Fruit fly (Drosophila melanogaster) whole organism, embryonic: ENCODE measurements around the gene dysc.

Source experiments
- CG10959 ChIP-seq: fragments of 200-800 bp; sonication (Bioruptor generic); IDR thresholded peaks from 2 replicates; pipeline ENCODE4 v1.3.6; 2022; ENCODE audit warnings: missing biosample characterization, missing genetic modification characterization
- CG11560 ChIP-seq: fragments of 200-800 bp; sonication (Bioruptor generic); IDR thresholded peaks from 3 replicates; pipeline ENCODE4 v1.3.6; 2022; ENCODE audit warnings: missing biosample characterization, missing genetic modification characterization
- CG11723 ChIP-seq: fragments of 200-800 bp; sonication (Bioruptor generic); optimal IDR thresholded peaks from 2 replicates; lab custom pipeline; 2017; ENCODE audit warnings: missing biosample characterization, mild to moderate bottlenecking, missing genetic modification characterization
- CG17568 ChIP-seq: fragments of 200-800 bp; sonication (Bioruptor generic); optimal IDR thresholded peaks from 2 replicates; lab custom pipeline; 2018; ENCODE audit warnings: missing biosample characterization, mild to moderate bottlenecking, missing genetic modification characterization, moderate library complexity
- CG17612 ChIP-seq: fragments of 200-800 bp; sonication (Bioruptor generic); IDR thresholded peaks from 2 replicates; pipeline ENCODE4 v1.3.6; 2022; ENCODE audit warnings: missing biosample characterization, missing genetic modification characterization
- CG2129 ChIP-seq: fragments of 200-800 bp; sonication (Bioruptor generic); IDR thresholded peaks from 2 replicates; pipeline ENCODE4 v1.3.6; 2022; ENCODE audit warnings: missing biosample characterization, missing genetic modification characterization; ENCODE audit not compliant: partially characterized antibody
- CG2199 ChIP-seq: fragments of 200-800 bp; sonication (Bioruptor generic); IDR thresholded peaks from 3 replicates; pipeline ENCODE4 v1.3.6; 2022; ENCODE audit warnings: missing biosample characterization, missing genetic modification characterization
- CG2678 ChIP-seq: fragments of 200-800 bp; sonication (Bioruptor generic); optimal IDR thresholded peaks from 3 replicates; lab custom pipeline; 2019; ENCODE audit warnings: missing biosample characterization, mild to moderate bottlenecking, missing genetic modification characterization, moderate library complexity
- CG3163 ChIP-seq: fragments of 200-800 bp; sonication (Bioruptor generic); optimal IDR thresholded peaks from 3 replicates; lab custom pipeline; 2016; ENCODE audit warnings: missing biosample characterization, missing genetic modification characterization
- CG34422 ChIP-seq: fragments of 200-800 bp; sonication (Bioruptor generic); IDR thresholded peaks from 3 replicates; pipeline ENCODE4 v1.3.6; 2022; ENCODE audit warnings: missing biosample characterization, missing genetic modification characterization
- CG42726 ChIP-seq: fragments of 200-800 bp; sonication (Bioruptor generic); IDR thresholded peaks from 2 replicates; pipeline ENCODE4 v1.3.6; 2022; ENCODE audit warnings: missing biosample characterization, missing genetic modification characterization; ENCODE audit not compliant: partially characterized antibody
- CG4328 ChIP-seq: fragments of 200-800 bp; sonication (Bioruptor generic); optimal IDR thresholded peaks from 3 replicates; lab custom pipeline; 2017; ENCODE audit warnings: missing biosample characterization, missing genetic modification reagents, missing genetic modification characterization
- CG7987 ChIP-seq: fragments of 200-800 bp; sonication (Bioruptor generic); optimal IDR thresholded peaks from 2 replicates; lab custom pipeline; 2018; ENCODE audit warnings: missing biosample characterization, mild to moderate bottlenecking, missing genetic modification characterization, moderate library complexity
- CG9437 ChIP-seq: fragments of 200-800 bp; sonication (Bioruptor generic); optimal IDR thresholded peaks from 2 replicates; lab custom pipeline; 2018; ENCODE audit warnings: missing biosample characterization, mild to moderate bottlenecking, missing genetic modification characterization
- CG9609 ChIP-seq: fragments of 200-800 bp; sonication (Bioruptor generic); optimal IDR thresholded peaks from 3 replicates; lab custom pipeline; 2016; ENCODE audit warnings: missing biosample characterization, missing genetic modification characterization
- CG9932 ChIP-seq: fragments of 200-800 bp; sonication (Bioruptor generic); IDR thresholded peaks from 2 replicates; pipeline ENCODE4 v1.3.6; 2022; ENCODE audit warnings: missing biosample characterization, missing genetic modification characterization
- ERR ChIP-seq: fragments of 200-800 bp; sonication (Bioruptor generic); optimal IDR thresholded peaks from 2 replicates; lab custom pipeline; 2016; ENCODE audit warnings: missing biosample characterization, missing genetic modification characterization
- Gsc ChIP-seq: fragments of 200-800 bp; sonication (Bioruptor generic); IDR thresholded peaks from 2 replicates; pipeline ENCODE4 v1.3.6; 2022; ENCODE audit warnings: missing biosample characterization, missing genetic modification characterization
- HLH3B ChIP-seq: fragments of 200-800 bp; sonication (Bioruptor generic); IDR thresholded peaks from 2 replicates; pipeline ENCODE4 v1.3.6; 2022; ENCODE audit warnings: missing biosample characterization, missing genetic modification characterization
- HmgD ChIP-seq: fragments of 200-800 bp; sonication (Bioruptor generic); optimal IDR thresholded peaks from 3 replicates; lab custom pipeline; 2016; ENCODE audit warnings: missing biosample characterization, missing genetic modification characterization
- Hmx ChIP-seq: fragments of 200-800 bp; sonication (Bioruptor generic); optimal IDR thresholded peaks from 2 replicates; lab custom pipeline; 2016; ENCODE audit warnings: missing biosample characterization, missing genetic modification characterization
- NFAT ChIP-seq: fragments of 200-800 bp; sonication (Bioruptor generic); IDR thresholded peaks from 2 replicates; pipeline ENCODE4 v1.3.6; 2022; ENCODE audit warnings: missing biosample characterization, missing genetic modification characterization
- Opbp ChIP-seq: fragments of 200-800 bp; sonication (Bioruptor generic); IDR thresholded peaks from 3 replicates; pipeline ENCODE4 v1.3.6; 2022; ENCODE audit warnings: missing biosample characterization, missing genetic modification characterization; ENCODE audit not compliant: partially characterized antibody
- Optix ChIP-seq: fragments of 200-800 bp; sonication (Bioruptor generic); IDR thresholded peaks from 3 replicates; pipeline ENCODE4 v1.3.6; 2022; ENCODE audit warnings: missing biosample characterization, missing genetic modification characterization
- Scr ChIP-seq: fragments of 200-800 bp; sonication (Bioruptor generic); IDR thresholded peaks from 2 replicates; pipeline ENCODE4 v1.3.6; 2022; ENCODE audit warnings: missing biosample characterization, missing genetic modification characterization; ENCODE audit not compliant: partially characterized antibody
- Sox102F ChIP-seq: fragments of 200-800 bp; sonication (Bioruptor generic); optimal IDR thresholded peaks from 2 replicates; lab custom pipeline; 2018; ENCODE audit warnings: missing biosample characterization, mild to moderate bottlenecking, missing genetic modification characterization, moderate library complexity
- Spps ChIP-seq: fragments of 200-800 bp; sonication (Bioruptor generic); optimal IDR thresholded peaks from 2 replicates; lab custom pipeline; 2018; ENCODE audit warnings: missing biosample characterization, mild to moderate bottlenecking, missing genetic modification characterization
- Trl ChIP-seq, 3 experiments: fragments of >200 bp in 2 of 3; fragments of 200-800 bp in 1 of 3; sonication (Bioruptor generic) in 1 of 3; optimal IDR thresholded peaks; 2 replicates in 1 of 3; 3 replicates in 2 of 3; lab custom pipeline; 2016 to 2017; ENCODE audit warnings: missing biosample characterization in 1 of 3, missing genetic modification characterization in 1 of 3
- bbx ChIP-seq: fragments of 200-800 bp; sonication (Bioruptor generic); IDR thresholded peaks from 2 replicates; pipeline ENCODE4 v1.3.6; 2022; ENCODE audit warnings: missing biosample characterization, missing genetic modification characterization; ENCODE audit not compliant: partially characterized antibody
- br ChIP-seq: fragments of >200 bp; optimal IDR thresholded peaks from 2 replicates; lab custom pipeline; 2017
- cato ChIP-seq: fragments of 200-800 bp; sonication (Bioruptor generic); optimal IDR thresholded peaks from 2 replicates; lab custom pipeline; 2016; ENCODE audit warnings: missing biosample characterization, missing genetic modification characterization, borderline replicate concordance
- chn ChIP-seq: fragments of 200-800 bp; sonication (Bioruptor generic); optimal IDR thresholded peaks from 2 replicates; lab custom pipeline; 2016; ENCODE audit warnings: missing biosample characterization, missing genetic modification characterization
- croc ChIP-seq: fragments of 200-800 bp; sonication (Bioruptor generic); conservative IDR thresholded peaks from 3 replicates; pipeline ENCODE4 v1.3.6; 2022; ENCODE audit warnings: missing biosample characterization, missing genetic modification characterization
- dmrt11E ChIP-seq: fragments of 200-800 bp; sonication (Bioruptor generic); optimal IDR thresholded peaks from 3 replicates; lab custom pipeline; 2018; ENCODE audit warnings: missing biosample characterization, mild to moderate bottlenecking, missing genetic modification characterization, moderate library complexity
- fd3F ChIP-seq: fragments of 200-800 bp; sonication (Bioruptor generic); optimal IDR thresholded peaks from 2 replicates; lab custom pipeline; 2018; ENCODE audit warnings: missing biosample characterization, mild to moderate bottlenecking, missing genetic modification characterization, moderate library complexity
- fd64A ChIP-seq: fragments of 200-800 bp; sonication (Bioruptor generic); optimal IDR thresholded peaks from 3 replicates; lab custom pipeline; 2018; ENCODE audit warnings: missing biosample characterization, mild to moderate bottlenecking, missing genetic modification characterization
- fu2 ChIP-seq: fragments of 200-800 bp; sonication (Bioruptor generic); optimal IDR thresholded peaks from 2 replicates; lab custom pipeline; 2016; ENCODE audit warnings: missing biosample characterization, missing genetic modification characterization
- jumu ChIP-seq: fragments of 200-800 bp; sonication (Bioruptor generic); optimal IDR thresholded peaks from 3 replicates; lab custom pipeline; 2016; ENCODE audit warnings: missing biosample characterization, missing genetic modification characterization
- lab ChIP-seq: fragments of 200-800 bp; sonication (Bioruptor generic); optimal IDR thresholded peaks from 3 replicates; lab custom pipeline; 2017; ENCODE audit warnings: missing biosample characterization, missing genetic modification characterization, mild to moderate bottlenecking, moderate library complexity, missing genetic modification reagents
- lbe ChIP-seq: fragments of 200-800 bp; sonication (Bioruptor generic); optimal IDR thresholded peaks from 2 replicates; lab custom pipeline; 2016; ENCODE audit warnings: missing biosample characterization, mild to moderate bottlenecking, missing genetic modification characterization
- lilli ChIP-seq: fragments of 200-800 bp; sonication (Bioruptor generic); optimal IDR thresholded peaks from 3 replicates; lab custom pipeline; 2016; ENCODE audit warnings: missing biosample characterization, missing genetic modification characterization
- mld ChIP-seq: fragments of 200-800 bp; sonication (Bioruptor generic); IDR thresholded peaks from 3 replicates; pipeline ENCODE4 v1.3.6; 2022; ENCODE audit warnings: missing biosample characterization, missing genetic modification characterization; ENCODE audit not compliant: partially characterized antibody
- phol ChIP-seq: fragments of 200-800 bp; sonication (Bioruptor generic); optimal IDR thresholded peaks from 3 replicates; lab custom pipeline; 2018; ENCODE audit warnings: missing biosample characterization, mild to moderate bottlenecking, missing genetic modification characterization, moderate library complexity
- row ChIP-seq: fragments of 200-800 bp; sonication (Bioruptor generic); IDR thresholded peaks from 3 replicates; pipeline ENCODE4 v1.3.6; 2022; ENCODE audit warnings: missing biosample characterization, missing genetic modification characterization
- sim ChIP-seq: fragments of 200-800 bp; sonication (Bioruptor generic); IDR thresholded peaks from 2 replicates; pipeline ENCODE4 v1.3.6; 2022; ENCODE audit warnings: missing biosample characterization, missing genetic modification characterization
- slp2 ChIP-seq: fragments of 200-800 bp; sonication (Bioruptor generic); optimal IDR thresholded peaks from 2 replicates; lab custom pipeline; 2016; ENCODE audit warnings: missing biosample characterization, missing genetic modification characterization
- ssp ChIP-seq: fragments of 200-800 bp; sonication (Bioruptor generic); IDR thresholded peaks from 2 replicates; pipeline ENCODE4 v1.3.6; 2022; ENCODE audit warnings: missing biosample characterization, missing genetic modification characterization
- stwl ChIP-seq: fragments of 200-800 bp; sonication (Bioruptor generic); optimal IDR thresholded peaks from 3 replicates; lab custom pipeline; 2018; ENCODE audit warnings: missing biosample characterization, mild to moderate bottlenecking, missing genetic modification characterization, moderate library complexity
- tap ChIP-seq: fragments of 200-800 bp; optimal IDR thresholded peaks from 3 replicates; lab custom pipeline; 2019; ENCODE audit warnings: missing biosample characterization, mild to moderate bottlenecking, missing genetic modification characterization, moderate library complexity
- tup ChIP-seq: fragments of 200-800 bp; sonication (Bioruptor generic); optimal IDR thresholded peaks from 2 replicates; lab custom pipeline; 2016; ENCODE audit warnings: missing biosample characterization, mild to moderate bottlenecking, missing genetic modification characterization, moderate library complexity

dysc gene

DNA sequence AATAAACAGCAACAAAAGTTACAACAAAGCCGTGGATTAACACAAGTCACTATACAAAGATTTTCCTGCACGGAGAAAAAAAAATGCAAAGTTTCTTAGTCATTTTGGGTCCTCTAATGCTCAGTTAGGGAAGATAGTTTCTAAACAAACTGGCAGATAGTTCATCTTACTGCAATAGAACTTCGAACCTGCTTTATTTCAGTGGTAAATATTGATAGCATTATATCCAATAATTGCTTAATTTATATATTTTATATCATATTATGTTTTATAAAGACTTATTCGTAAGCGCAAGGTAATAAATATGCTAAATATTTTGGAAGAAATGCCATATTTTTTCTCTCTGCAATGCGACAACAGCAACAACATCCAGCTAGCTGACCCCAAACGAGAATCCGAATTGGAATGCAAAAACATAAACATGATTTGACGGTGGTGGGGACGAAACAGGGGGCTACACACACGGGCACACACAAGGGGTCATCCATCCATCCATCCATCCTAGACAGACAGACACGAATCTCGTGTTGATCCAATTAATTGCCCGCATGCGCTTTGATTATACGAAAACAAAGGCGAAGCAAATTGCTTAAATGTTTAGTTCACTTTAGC is 8.7 kb upstream of the dysc start (continued):
- TF ChIP-seq lab (GFP tag; lab: Kevin White, UChicago) (peak; percentile 75), lilli (GFP tag; lab: Kevin White, UChicago) (no peak), CG3163 (no peak), dmrt11E (tag; lab: Kevin White, UChicago) (peak; percentile 39), Hmx (GFP tag; lab: Kevin White, UChicago) (no peak), CG9437 (GFP tag; lab: Kevin White, UChicago) (peak; percentile 75), CG2199 (no peak), CG17612 (no peak), fd64A (no peak), Opbp (GFP tag; lab: Robert Waterston, UW) (no peak), HmgD (GFP tag; lab: Kevin White, UChicago) (no peak), Gsc (GFP tag; lab: Robert Waterston, UW) (peak; percentile 16; the same call in 1 of the 2 replicates), slp2 (no peak), stwl (tag; lab: Kevin White, UChicago) (no peak), tup (no peak), CG2129 (GFP tag; lab: Robert Waterston, UW) (no peak), cato (GFP tag; lab: Kevin White, UChicago) (peak; percentile 22), ERR (no peak), CG34422 (GFP tag; lab: Robert Waterston, UW) (peak; percentile 61; the same call in 1 of the 3 replicates), jumu (GFP tag; lab: Kevin White, UChicago) (no peak), CG2678 (peak; percentile 85), Optix (GFP tag; lab: Robert Waterston, UW) (no peak), CG9932 (no peak), croc (peak; percentile 56; the same call in 2 of the 3 replicates), fu2 (no peak), Trl (optimal IDR thresholded peaks at IDR 0.05; lab: Kevin White, UChicago) (no peak), Trl (GFP tag; optimal IDR thresholded peaks at IDR 0.05; lab: Kevin White, UChicago) (no peak), sim (GFP tag; lab: Robert Waterston, UW) (no peak), lbe (GFP tag; lab: Kevin White, UChicago) (no peak), fd3F (peak; percentile 44), phol (peak; percentile 84), br (lab: Kevin White, UChicago) (no peak), Spps (no peak), mld (GFP tag; lab: Robert Waterston, UW) (no peak), bbx (GFP tag; lab: Robert Waterston, UW) (no peak), tap (tag; lab: Kevin White, UChicago) (peak; percentile 49), HLH3B (GFP tag; lab: Robert Waterston, UW) (peak; percentile 62), row (GFP tag; lab: Robert Waterston, UW) (peak; percentile 69), CG17568 (GFP tag; lab: Kevin White, UChicago) (peak; percentile 2), CG9609 (no peak), CG11723 (GFP tag; lab: Kevin White, UChicago) (peak; percentile 21), CG42726 (GFP tag; lab: Robert Waterston, UW) (no peak), CG7987 (GFP tag; lab: Kevin White, UChicago) (no peak), chn (no peak), Sox102F (GFP tag; lab: Kevin White, UChicago) (peak; percentile 82), CG10959 (no peak), Scr (GFP tag; lab: Robert Waterston, UW) (no peak), CG11560 (tag; lab: Robert Waterston, UW) (no peak), ssp (GFP tag; lab: Robert Waterston, UW) (peak; percentile 64), NFAT (GFP tag; lab: Robert Waterston, UW) (no peak), CG4328 (GFP tag; lab: Kevin White, UChicago) (no peak)
